Worm (Caenorhabditis elegans) whole organism, young adult: ENCODE data around the gene Y48G9A.7.
A peak's percentile ranks its signal among the peaks of the same experiment; 100 is the strongest.

ENCODE experiments used
- D2030.7 ChIP-seq: fragments of 200-800 bp; sonication (Bioruptor generic); IDR thresholded peaks from 2 replicates; pipeline ENCODE4 v1.3.6; 2022; ENCODE audit warnings: missing genetic modification reagents, missing genetic modification characterization, missing compliant biosample characterization
- F22D6.2 ChIP-seq: sonication (generic microtip); optimal IDR thresholded peaks from 2 replicates; lab custom pipeline; 2016; ENCODE audit warnings: mild to moderate bottlenecking, missing genetic modification characterization, missing compliant biosample characterization
- F23B12.7 ChIP-seq: sonication (generic microtip); optimal IDR thresholded peaks from 2 replicates; lab custom pipeline; 2017; ENCODE audit warnings: missing genetic modification characterization, mild to moderate bottlenecking, missing compliant biosample characterization, antibody characterized with exemption, moderate library complexity; ENCODE audit not compliant: insufficient read depth
- F33H1.4 ChIP-seq: fragments of 200-800 bp; sonication (Bioruptor generic); IDR thresholded peaks from 2 replicates; pipeline ENCODE4 v1.3.6; 2022; ENCODE audit warnings: missing genetic modification reagents, missing genetic modification characterization, missing compliant biosample characterization
- F52B5.7 ChIP-seq: sonication (generic microtip); optimal IDR thresholded peaks from 2 replicates; lab custom pipeline; 2016; ENCODE audit warnings: mild to moderate bottlenecking, missing genetic modification characterization, missing compliant biosample characterization
- F55B11.4 ChIP-seq: sonication (generic microtip); optimal IDR thresholded peaks from 2 replicates; lab custom pipeline; 2016; ENCODE audit warnings: missing compliant biosample characterization, missing genetic modification characterization, borderline replicate concordance; ENCODE audit not compliant: insufficient read depth
- F57A8.1 ChIP-seq: fragments of 200-800 bp; sonication (Bioruptor generic); optimal IDR thresholded peaks from 2 replicates; lab custom pipeline; 2018; ENCODE audit warnings: mild to moderate bottlenecking, missing genetic modification characterization, moderate library complexity, missing compliant biosample characterization
- T07F8.4 ChIP-seq: sonication (generic microtip); optimal IDR thresholded peaks from 2 replicates; lab custom pipeline; 2016; ENCODE audit warnings: mild to moderate bottlenecking, missing genetic modification characterization, moderate library complexity, missing compliant biosample characterization
- Y56A3A.18 ChIP-seq: fragments of 200-800 bp; sonication (Bioruptor generic); IDR thresholded peaks from 2 replicates; pipeline ENCODE4 v1.3.6; 2022; ENCODE audit warnings: missing genetic modification reagents, missing genetic modification characterization, missing compliant biosample characterization
- Y95B8A.8 ChIP-seq: fragments of 200-800 bp; sonication (Bioruptor generic); IDR thresholded peaks from 2 replicates; pipeline ENCODE4 v1.3.6; 2022; ENCODE audit warnings: missing genetic modification reagents, missing genetic modification characterization, missing compliant biosample characterization
- atf-7 ChIP-seq: sonication (generic microtip); optimal IDR thresholded peaks from 2 replicates; lab custom pipeline; 2017; ENCODE audit warnings: mild to moderate bottlenecking, missing genetic modification characterization, missing compliant biosample characterization
- attf-5 ChIP-seq: fragments of 200-800 bp; sonication (Bioruptor generic); optimal IDR thresholded peaks from 2 replicates; lab custom pipeline; 2018; ENCODE audit warnings: mild to moderate bottlenecking, missing genetic modification characterization, missing compliant biosample characterization
- bed-2 ChIP-seq: fragments of 200-800 bp; sonication (Bioruptor generic); IDR thresholded peaks from 2 replicates; pipeline ENCODE4 v1.3.6; 2022; ENCODE audit warnings: missing genetic modification reagents, missing genetic modification characterization, missing compliant biosample characterization
- cebp-1 ChIP-seq, 2 experiments: fragments of 200-800 bp in 1 of 2; sonication (Bioruptor generic) in 1 of 2; sonication (generic microtip) in 1 of 2; IDR thresholded peaks in 1 of 2; optimal IDR thresholded peaks in 1 of 2; 2 replicates each; pipeline versions ENCODE4 v1.3.6 to Lab custom; 2017 to 2022; ENCODE audit warnings: missing compliant biosample characterization in 2 of 2, missing genetic modification characterization in 2 of 2, mild to moderate bottlenecking in 1 of 2, missing genetic modification reagents in 1 of 2, moderate library complexity in 1 of 2
- cebp-2 ChIP-seq: fragments of 200-800 bp; sonication (Bioruptor generic); IDR thresholded peaks from 2 replicates; pipeline ENCODE4 v1.3.6; 2022; ENCODE audit warnings: missing genetic modification characterization, missing compliant biosample characterization
- ceh-79 ChIP-seq: sonication (generic microtip); optimal IDR thresholded peaks from 2 replicates; lab custom pipeline; 2017; ENCODE audit warnings: mild to moderate bottlenecking, missing genetic modification characterization, missing compliant biosample characterization
- die-1 ChIP-seq: sonication (generic microtip); optimal IDR thresholded peaks from 2 replicates; lab custom pipeline; 2016; ENCODE audit warnings: missing genotype, mild to moderate bottlenecking, missing genetic modification characterization, missing compliant biosample characterization
- dox-1 ChIP-seq: fragments of 200-800 bp; sonication (Bioruptor generic); IDR thresholded peaks from 2 replicates; pipeline ENCODE4 v1.3.6; 2022; ENCODE audit warnings: missing genetic modification reagents, missing genetic modification characterization, missing compliant biosample characterization
- dpl-1 ChIP-seq: fragments of 150-350 bp; optimal IDR thresholded peaks from 2 replicates; lab custom pipeline; 2014; ENCODE audit warnings: missing biosample characterization, missing genetic modification reagents, missing genetic modification characterization
- efl-1 ChIP-seq: fragments of 150-350 bp; optimal IDR thresholded peaks from 2 replicates; lab custom pipeline; 2014; ENCODE audit warnings: missing biosample characterization, missing genetic modification reagents, missing genetic modification characterization
- ekl-4 ChIP-seq: fragments of 200-800 bp; sonication (Bioruptor generic); IDR thresholded peaks from 2 replicates; pipeline ENCODE4 v1.3.6; 2022; ENCODE audit warnings: missing genetic modification reagents, missing genetic modification characterization, missing compliant biosample characterization
- ets-4 ChIP-seq: fragments of 200-800 bp; sonication (Bioruptor generic); optimal IDR thresholded peaks from 2 replicates; lab custom pipeline; 2018; ENCODE audit warnings: mild to moderate bottlenecking, missing genetic modification characterization, missing compliant biosample characterization
- fkh-3 ChIP-seq: sonication (generic microtip); optimal IDR thresholded peaks from 2 replicates; lab custom pipeline; 2016; ENCODE audit warnings: mild to moderate bottlenecking, missing genetic modification characterization, missing compliant biosample characterization
- hlh-12 ChIP-seq: sonication (generic microtip); optimal IDR thresholded peaks from 2 replicates; lab custom pipeline; 2016; ENCODE audit warnings: missing genetic modification characterization, missing compliant biosample characterization
- hmg-1.2 ChIP-seq: fragments of 200-800 bp; sonication (Bioruptor generic); IDR thresholded peaks from 2 replicates; pipeline ENCODE4 v1.3.6; 2022; ENCODE audit warnings: missing genetic modification reagents, missing genetic modification characterization, missing compliant biosample characterization
- let-526 ChIP-seq: fragments of 200-800 bp; sonication (Bioruptor generic); IDR thresholded peaks from 2 replicates; pipeline ENCODE4 v1.3.6; 2022; ENCODE audit warnings: missing genetic modification reagents, missing genetic modification characterization, missing compliant biosample characterization
- let-607 ChIP-seq, 2 experiments: fragments of 200-800 bp in 1 of 2; sonication (Bioruptor generic) in 1 of 2; sonication (generic microtip) in 1 of 2; optimal IDR thresholded peaks; 2 replicates each; lab custom pipeline; 2016 to 2018; ENCODE audit warnings: mild to moderate bottlenecking in 2 of 2, missing compliant biosample characterization in 2 of 2, missing genetic modification characterization in 2 of 2, moderate library complexity in 2 of 2, missing genotype in 1 of 2
- lin-35 ChIP-seq, 3 experiments: fragments of 150-350 bp in 2 of 3; sonication (generic microtip) in 1 of 3; optimal IDR thresholded peaks; 2 replicates each; lab custom pipeline; 2014 to 2018; ENCODE audit warnings: missing biosample characterization in 3 of 3, missing genetic modification characterization in 3 of 3, missing genetic modification reagents in 3 of 3
- lin-40 ChIP-seq: sonication (generic microtip); optimal IDR thresholded peaks from 2 replicates; lab custom pipeline; 2016; ENCODE audit warnings: missing genetic modification characterization, mild to moderate bottlenecking, missing compliant biosample characterization, missing genotype, missing genetic modification reagents
- madf-6 ChIP-seq: fragments of 200-800 bp; sonication (Bioruptor generic); IDR thresholded peaks from 2 replicates; pipeline ENCODE4 v1.3.6; 2022; ENCODE audit warnings: missing genetic modification reagents, missing genetic modification characterization, missing compliant biosample characterization
- mxl-1 ChIP-seq: sonication (generic microtip); optimal IDR thresholded peaks from 2 replicates; lab custom pipeline; 2016; ENCODE audit warnings: missing genetic modification characterization, missing compliant biosample characterization
- nfya-1 ChIP-seq: sonication (generic microtip); optimal IDR thresholded peaks from 2 replicates; lab custom pipeline; 2017; ENCODE audit warnings: antibody characterized with exemption, missing compliant biosample characterization, missing genetic modification characterization, borderline replicate concordance; ENCODE audit not compliant: insufficient read depth
- nhr-80 ChIP-seq: sonication (generic microtip); optimal IDR thresholded peaks from 2 replicates; lab custom pipeline; 2016; ENCODE audit warnings: missing genetic modification characterization, missing compliant biosample characterization
- pha-4 ChIP-seq: fragments of 150-350 bp; sonication (generic microtip); optimal IDR thresholded peaks from 2 replicates; lab custom pipeline; 2014; ENCODE audit warnings: missing biosample characterization, missing genetic modification reagents, missing genetic modification characterization
- rcor-1 ChIP-seq: fragments of 200-800 bp; sonication (Bioruptor generic); IDR thresholded peaks from 2 replicates; pipeline ENCODE4 v1.3.6; 2022; ENCODE audit warnings: missing genetic modification reagents, missing genetic modification characterization, missing compliant biosample characterization
- rpc-1 ChIP-seq, 2 experiments: fragments of 150-350 bp in 1 of 2; sonication (generic microtip) in 1 of 2; optimal IDR thresholded peaks; 2 replicates each; lab custom pipeline; 2014 to 2018; ENCODE audit warnings: missing biosample characterization in 1 of 2, missing genetic modification characterization in 1 of 2, missing genetic modification reagents in 1 of 2, missing genotype in 1 of 2
- sea-2 ChIP-seq: fragments of 200-800 bp; sonication (Bioruptor generic); IDR thresholded peaks from 2 replicates; pipeline ENCODE4 v1.3.6; 2022; ENCODE audit warnings: missing genetic modification characterization, missing compliant biosample characterization
- snpc-1.1 ChIP-seq: sonication (generic microtip); optimal IDR thresholded peaks from 2 replicates; lab custom pipeline; 2017; ENCODE audit warnings: missing genetic modification characterization, mild to moderate bottlenecking, missing compliant biosample characterization, antibody characterized with exemption, moderate library complexity, missing genotype, missing genetic modification reagents; ENCODE audit not compliant: insufficient read depth
- snpc-3.4 ChIP-seq: sonication (generic microtip); optimal IDR thresholded peaks from 2 replicates; lab custom pipeline; 2017; ENCODE audit warnings: missing genetic modification characterization, mild to moderate bottlenecking, missing compliant biosample characterization, antibody characterized with exemption, moderate library complexity, missing genotype, missing genetic modification reagents
- somi-1 ChIP-seq: fragments of 200-800 bp; sonication (Bioruptor generic); optimal IDR thresholded peaks from 2 replicates; lab custom pipeline; 2018; ENCODE audit warnings: mild to moderate bottlenecking, missing genetic modification characterization, missing compliant biosample characterization
- sptf-2 ChIP-seq: fragments of 200-800 bp; sonication (Bioruptor generic); optimal IDR thresholded peaks from 2 replicates; lab custom pipeline; 2018; ENCODE audit warnings: mild to moderate bottlenecking, missing genetic modification characterization, missing compliant biosample characterization
- unc-130 ChIP-seq: sonication (generic microtip); optimal IDR thresholded peaks from 2 replicates; lab custom pipeline; 2016; ENCODE audit warnings: missing genetic modification reagents, missing genetic modification characterization, missing compliant biosample characterization
- unc-62 ChIP-seq: fragments of 150-350 bp; optimal IDR thresholded peaks from 2 replicates; lab custom pipeline; 2014; ENCODE audit warnings: missing biosample characterization, missing genetic modification reagents, missing genetic modification characterization
- zim-3 ChIP-seq: sonication (generic microtip); optimal IDR thresholded peaks from 2 replicates; lab custom pipeline; 2017; ENCODE audit warnings: mild to moderate bottlenecking, missing genetic modification characterization, moderate library complexity, missing compliant biosample characterization
- ztf-22 ChIP-seq: fragments of 200-800 bp; sonication (Bioruptor generic); optimal IDR thresholded peaks from 2 replicates; lab custom pipeline; 2018; ENCODE audit warnings: mild to moderate bottlenecking, missing genetic modification characterization, moderate library complexity, missing compliant biosample characterization
- ztf-26 ChIP-seq: sonication (generic microtip); optimal IDR thresholded peaks from 2 replicates; lab custom pipeline; 2017; ENCODE audit warnings: missing genetic modification characterization, missing compliant biosample characterization
- ztf-6 ChIP-seq: fragments of 200-800 bp; sonication (Bioruptor generic); IDR thresholded peaks from 2 replicates; pipeline ENCODE4 v1.3.6; 2022; ENCODE audit warnings: missing genetic modification reagents, missing genetic modification characterization, missing compliant biosample characterization

The Y48G9A.7 gene

DNA sequence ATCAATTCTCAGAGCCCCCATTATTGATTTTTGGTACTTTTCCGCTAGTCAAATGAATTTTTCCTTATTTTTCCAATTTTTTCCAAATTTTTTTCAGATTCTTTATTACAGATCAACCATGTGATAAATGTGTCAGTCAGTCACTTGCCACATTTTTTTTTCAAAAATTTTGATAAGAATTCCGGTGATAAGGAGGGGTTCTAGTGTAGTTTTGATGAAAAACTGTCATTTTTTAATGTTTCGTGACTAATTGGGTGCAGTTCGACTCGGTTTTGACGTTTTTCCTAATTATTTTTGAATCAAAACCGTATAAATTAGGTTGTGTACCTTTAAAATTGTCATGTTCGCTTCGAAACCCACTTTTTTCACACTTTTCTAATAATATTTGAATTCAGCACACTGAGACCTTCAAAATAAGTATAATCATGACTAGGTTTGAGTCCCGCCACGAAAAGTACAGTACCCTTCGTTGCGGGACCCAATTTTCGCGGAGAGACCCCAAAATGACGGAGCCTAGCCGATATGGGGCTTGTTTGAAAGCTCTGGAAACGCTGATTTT lies 10.5 kb upstream of the Y48G9A.7 start (continued):
- TF ChIP-seq snpc-1.1 (tag; lab: Kevin White, UChicago) (no peak), hmg-1.2 (GFP tag; lab: Robert Waterston, UW) (0 out of 2 replicates have a peak, but pooled peaks have one; percentile 15), ztf-6 (GFP tag; lab: Robert Waterston, UW) (no peak), fkh-3 (tag; lab: Kevin White, UChicago) (no peak), rpc-1 (optimal IDR thresholded peaks at IDR 0.05; lab: Kevin White, UChicago) (no peak), rpc-1 (tag; optimal IDR thresholded peaks at IDR 0.05; lab: Kevin White, UChicago) (no peak), F33H1.4 (GFP tag; lab: Robert Waterston, UW) (no peak), somi-1 (GFP tag; lab: Kevin White, UChicago) (no peak), F22D6.2 (tag; lab: Kevin White, UChicago) (no peak), F57A8.1 (GFP tag; lab: Kevin White, UChicago) (no peak), hlh-12 (no peak), T07F8.4 (no peak), Y56A3A.18 (no peak), ztf-22 (GFP tag; lab: Kevin White, UChicago) (no peak), unc-130 (GFP tag; lab: Kevin White, UChicago) (no peak), bed-2 (GFP tag; lab: Robert Waterston, UW) (no peak), dpl-1 (GFP tag; lab: Kevin White, UChicago) (no peak), F52B5.7 (no peak), unc-62 (GFP tag; lab: Kevin White, UChicago) (peak; percentile 71), nfya-1 (tag; lab: Kevin White, UChicago) (no peak), zim-3 (tag; lab: Kevin White, UChicago) (no peak), cebp-2 (GFP tag; lab: Robert Waterston, UW) (no peak), F55B11.4 (tag; lab: Kevin White, UChicago) (no peak), nhr-80 (peak; percentile 85), sea-2 (GFP tag; lab: Robert Waterston, UW) (no peak), die-1 (no peak), lin-35 (GFP tag; optimal IDR thresholded peaks at IDR 0.05; lab: Kevin White, UChicago) (no peak), ekl-4 (GFP tag; lab: Robert Waterston, UW) (peak; percentile 37; the same call in 1 of the 2 replicates), F23B12.7 (tag; lab: Kevin White, UChicago) (no peak), dox-1 (GFP tag; lab: Robert Waterston, UW) (peak; percentile 52; the same call in 1 of the 2 replicates), ztf-26 (tag; lab: Kevin White, UChicago) (peak; percentile 28), snpc-3.4 (no peak), ceh-79 (tag; lab: Kevin White, UChicago) (no peak), pha-4 (tag; lab: Kevin White, UChicago) (peak; percentile 16), cebp-1 (GFP tag; IDR thresholded peaks at IDR 0.05; lab: Robert Waterston, UW) (no peak), cebp-1 (tag; optimal IDR thresholded peaks at IDR 0.05; lab: Kevin White, UChicago) (peak; percentile 21), D2030.7 (GFP tag; lab: Robert Waterston, UW) (no peak), let-526 (GFP tag; lab: Robert Waterston, UW) (peak; percentile 57; the same call in 1 of the 2 replicates), madf-6 (GFP tag; lab: Robert Waterston, UW) (no peak), mxl-1 (no peak), lin-40 (no peak), let-607 (tag; optimal IDR thresholded peaks at IDR 0.05; lab: Kevin White, UChicago) (peak in 1 of 2 experiments; percentile 50), ets-4 (no peak), efl-1 (GFP tag; lab: Kevin White, UChicago) (no peak), atf-7 (tag; lab: Kevin White, UChicago) (peak; percentile 42), sptf-2 (no peak), rcor-1 (GFP tag; lab: Robert Waterston, UW) (no peak), Y95B8A.8 (no peak), attf-5 (GFP tag; lab: Kevin White, UChicago) (peak; percentile 30)
